Fruit fly (Drosophila melanogaster) whole organism, embryonic: ENCODE results near the gene CG4577.

ENCODE experiments used
- Antp ChIP-seq: fragments of 200-800 bp; sonication (Bioruptor generic); optimal IDR thresholded peaks from 3 replicates; lab custom pipeline; 2016; ENCODE audit warnings: missing biosample characterization, missing genetic modification characterization
- CG10366 ChIP-seq: fragments of 200-800 bp; sonication (Bioruptor generic); IDR thresholded peaks from 2 replicates; pipeline ENCODE4 v1.3.6; 2022; ENCODE audit warnings: missing biosample characterization, missing genetic modification characterization
- CG10543 ChIP-seq: fragments of 200-800 bp; sonication (Bioruptor generic); optimal IDR thresholded peaks from 3 replicates; lab custom pipeline; 2017; ENCODE audit warnings: missing biosample characterization, mild to moderate bottlenecking, missing genetic modification characterization, moderate library complexity
- CG11085 ChIP-seq: fragments of 200-800 bp; sonication (Bioruptor generic); IDR thresholded peaks from 2 replicates; pipeline ENCODE4 v1.3.6; 2022; ENCODE audit warnings: missing biosample characterization, missing genetic modification characterization
- CG11093 ChIP-seq: fragments of 200-800 bp; sonication (Bioruptor generic); IDR thresholded peaks from 3 replicates; pipeline ENCODE4 v1.3.6; 2022; ENCODE audit warnings: missing biosample characterization, missing genetic modification characterization
- CG15601 ChIP-seq: fragments of 200-800 bp; sonication (Bioruptor generic); optimal IDR thresholded peaks from 3 replicates; lab custom pipeline; 2019; ENCODE audit warnings: missing biosample characterization, mild to moderate bottlenecking, missing genetic modification characterization, moderate library complexity
- CG1792 ChIP-seq: fragments of 200-800 bp; sonication (Bioruptor generic); optimal IDR thresholded peaks from 2 replicates; lab custom pipeline; 2016; ENCODE audit warnings: missing biosample characterization, missing genetic modification characterization
- CG2678 ChIP-seq: fragments of 200-800 bp; sonication (Bioruptor generic); optimal IDR thresholded peaks from 3 replicates; lab custom pipeline; 2019; ENCODE audit warnings: missing biosample characterization, mild to moderate bottlenecking, missing genetic modification characterization, moderate library complexity
- CG31441 ChIP-seq: fragments of 200-800 bp; sonication (Bioruptor generic); IDR thresholded peaks from 2 replicates; pipeline ENCODE4 v1.3.6; 2022; ENCODE audit warnings: missing biosample characterization, missing genetic modification characterization
- CG32767 ChIP-seq: fragments of 200-800 bp; sonication (Bioruptor generic); IDR thresholded peaks from 2 replicates; pipeline ENCODE4 v1.3.6; 2022; ENCODE audit warnings: missing biosample characterization, missing genetic modification characterization
- CG33557 ChIP-seq: fragments of 200-800 bp; sonication (Bioruptor generic); optimal IDR thresholded peaks from 2 replicates; lab custom pipeline; 2019; ENCODE audit warnings: missing biosample characterization, mild to moderate bottlenecking, missing genetic modification characterization, moderate library complexity
- CG3847 ChIP-seq: fragments of 200-800 bp; sonication (Bioruptor generic); IDR thresholded peaks from 2 replicates; pipeline ENCODE4 v1.3.6; 2022; ENCODE audit warnings: missing biosample characterization, missing genetic modification characterization
- CG4730 ChIP-seq: fragments of 200-800 bp; sonication (Bioruptor generic); IDR thresholded peaks from 2 replicates; pipeline ENCODE4 v1.3.6; 2022; ENCODE audit warnings: missing biosample characterization, missing genetic modification characterization
- CG4820 ChIP-seq: fragments of 200-800 bp; sonication (Bioruptor generic); optimal IDR thresholded peaks from 3 replicates; lab custom pipeline; 2016; ENCODE audit warnings: missing biosample characterization, missing genetic modification characterization
- CG6791 ChIP-seq: fragments of 200-800 bp; sonication (Bioruptor generic); IDR thresholded peaks from 3 replicates; pipeline ENCODE4 v1.3.6; 2022; ENCODE audit warnings: missing biosample characterization, missing genetic modification characterization; ENCODE audit not compliant: partially characterized antibody
- CG7786 ChIP-seq: fragments of 200-800 bp; sonication (Bioruptor generic); optimal IDR thresholded peaks from 2 replicates; lab custom pipeline; 2016; ENCODE audit warnings: missing biosample characterization, missing genetic modification characterization
- CG7963 ChIP-seq: fragments of 200-800 bp; sonication (Bioruptor generic); IDR thresholded peaks from 3 replicates; pipeline ENCODE4 v1.3.6; 2022; ENCODE audit warnings: missing biosample characterization, missing genetic modification characterization; ENCODE audit not compliant: partially characterized antibody
- CG9727 ChIP-seq: fragments of 200-800 bp; sonication (Bioruptor generic); optimal IDR thresholded peaks from 3 replicates; lab custom pipeline; 2017; ENCODE audit warnings: missing biosample characterization, mild to moderate bottlenecking, missing genetic modification characterization
- CG9876 ChIP-seq: fragments of 200-800 bp; sonication (Bioruptor generic); optimal IDR thresholded peaks from 2 replicates; lab custom pipeline; 2016; ENCODE audit warnings: missing biosample characterization, missing genetic modification characterization
- CoRest ChIP-seq: fragments of 200-800 bp; sonication (Bioruptor generic); optimal IDR thresholded peaks from 3 replicates; lab custom pipeline; 2018; ENCODE audit warnings: missing biosample characterization, mild to moderate bottlenecking, missing genetic modification characterization, moderate library complexity
- Dfd ChIP-seq, 2 experiments: fragments of >200 bp; optimal IDR thresholded peaks; 2 replicates each; lab custom pipeline; 2017; ENCODE audit warnings: missing biosample characterization in 2 of 2, missing genetic modification characterization in 2 of 2
- Kr ChIP-seq: fragments of 200-800 bp; sonication (Bioruptor generic); optimal IDR thresholded peaks from 2 replicates; lab custom pipeline; 2017; ENCODE audit warnings: missing biosample characterization, mild to moderate bottlenecking, missing genetic modification characterization
- MTF-1 ChIP-seq: fragments of 200-800 bp; sonication (Bioruptor generic); optimal IDR thresholded peaks from 2 replicates; lab custom pipeline; 2018; ENCODE audit warnings: missing biosample characterization, mild to moderate bottlenecking, missing genetic modification characterization, borderline replicate concordance
- NC2α ChIP-seq: fragments of 200-800 bp; sonication (Bioruptor generic); optimal IDR thresholded peaks from 2 replicates; lab custom pipeline; 2016; ENCODE audit warnings: missing biosample characterization, missing genetic modification characterization
- Nf-YC ChIP-seq: fragments of 200-800 bp; optimal IDR thresholded peaks from 3 replicates; lab custom pipeline; 2019; ENCODE audit warnings: missing biosample characterization, mild to moderate bottlenecking, missing genetic modification characterization, moderate library complexity
- Poxn ChIP-seq: fragments of 200-800 bp; sonication (Bioruptor generic); IDR thresholded peaks from 2 replicates; pipeline ENCODE4 v1.3.6; 2022; ENCODE audit warnings: missing biosample characterization, missing genetic modification characterization
- Stat92E ChIP-seq, 3 experiments: fragments of >200 bp in 2 of 3; fragments of 200-800 bp in 1 of 3; sonication (Bioruptor generic) in 1 of 3; optimal IDR thresholded peaks; 2 replicates each; lab custom pipeline; 2017 to 2019; ENCODE audit warnings: missing biosample characterization in 3 of 3, missing genetic modification characterization in 3 of 3, mild to moderate bottlenecking in 1 of 3, moderate library complexity in 1 of 3
- Usf ChIP-seq: fragments of 200-800 bp; sonication (Bioruptor generic); optimal IDR thresholded peaks from 2 replicates; lab custom pipeline; 2017; ENCODE audit warnings: missing genotype, missing biosample characterization, missing genetic modification characterization
- bbx ChIP-seq: fragments of 200-800 bp; sonication (Bioruptor generic); IDR thresholded peaks from 2 replicates; pipeline ENCODE4 v1.3.6; 2022; ENCODE audit warnings: missing biosample characterization, missing genetic modification characterization; ENCODE audit not compliant: partially characterized antibody
- bigmax ChIP-seq: fragments of 200-800 bp; sonication (Bioruptor generic); optimal IDR thresholded peaks from 2 replicates; lab custom pipeline; 2018; ENCODE audit warnings: missing biosample characterization, mild to moderate bottlenecking, missing genetic modification characterization
- cad ChIP-seq: fragments of >200 bp; optimal IDR thresholded peaks from 2 replicates; lab custom pipeline; 2017; ENCODE audit warnings: missing biosample characterization, missing genetic modification characterization
- da ChIP-seq: fragments of 200-800 bp; sonication (Bioruptor generic); optimal IDR thresholded peaks from 2 replicates; lab custom pipeline; 2016; ENCODE audit warnings: missing biosample characterization, missing genetic modification characterization
- dysf ChIP-seq: fragments of 200-800 bp; sonication (Bioruptor generic); IDR thresholded peaks from 3 replicates; pipeline ENCODE4 v1.3.6; 2022; ENCODE audit warnings: missing biosample characterization, missing genetic modification characterization
- ems ChIP-seq: fragments of 200-800 bp; sonication (Bioruptor generic); optimal IDR thresholded peaks from 3 replicates; lab custom pipeline; 2016; ENCODE audit warnings: missing biosample characterization, missing genetic modification characterization
- exex ChIP-seq: fragments of 200-800 bp; sonication (Bioruptor generic); optimal IDR thresholded peaks from 4 replicates; lab custom pipeline; 2018; ENCODE audit warnings: missing biosample characterization, mild to moderate bottlenecking, missing genetic modification characterization, moderate library complexity
- ftz-f1 ChIP-seq: fragments of 200-800 bp; sonication (Bioruptor generic); optimal IDR thresholded peaks from 2 replicates; lab custom pipeline; 2016; ENCODE audit warnings: missing biosample characterization, missing genetic modification characterization
- hb ChIP-seq: fragments of 200-800 bp; sonication (Bioruptor generic); IDR thresholded peaks from 3 replicates; pipeline ENCODE4 v1.3.6; 2022; ENCODE audit warnings: missing biosample characterization, missing genetic modification characterization; ENCODE audit not compliant: partially characterized antibody
- inv ChIP-seq: fragments of 200-800 bp; sonication (Bioruptor generic); IDR thresholded peaks from 2 replicates; pipeline ENCODE4 v1.3.6; 2022; ENCODE audit warnings: missing biosample characterization, missing genetic modification characterization; ENCODE audit not compliant: partially characterized antibody
- ken ChIP-seq: fragments of 200-800 bp; sonication (Bioruptor generic); IDR thresholded peaks from 3 replicates; pipeline ENCODE4 v1.3.6; 2022; ENCODE audit warnings: missing biosample characterization, missing genetic modification characterization
- knrl ChIP-seq: fragments of 200-800 bp; sonication (Bioruptor generic); IDR thresholded peaks from 3 replicates; pipeline ENCODE4 v1.3.6; 2022; ENCODE audit warnings: missing biosample characterization, missing genetic modification characterization; ENCODE audit not compliant: partially characterized antibody
- lola ChIP-seq, 3 experiments: fragments of >200 bp in 2 of 3; fragments of 200-800 bp in 1 of 3; sonication (Bioruptor generic) in 1 of 3; optimal IDR thresholded peaks; 2 replicates each; lab custom pipeline; 2017 to 2019; ENCODE audit warnings: missing biosample characterization in 3 of 3, missing genetic modification characterization in 3 of 3, mild to moderate bottlenecking in 1 of 3, moderate library complexity in 1 of 3
- mam ChIP-seq: fragments of 200-800 bp; sonication (Bioruptor generic); optimal IDR thresholded peaks from 3 replicates; lab custom pipeline; 2016; ENCODE audit warnings: missing biosample characterization, missing genetic modification characterization
- repo ChIP-seq: fragments of 200-800 bp; sonication (Bioruptor generic); optimal IDR thresholded peaks from 2 replicates; lab custom pipeline; 2016; ENCODE audit warnings: missing biosample characterization, missing genetic modification characterization
- salm ChIP-seq: fragments of 200-800 bp; sonication (Bioruptor generic); optimal IDR thresholded peaks from 2 replicates; lab custom pipeline; 2018; ENCODE audit warnings: missing biosample characterization, mild to moderate bottlenecking, missing genetic modification characterization
- sc ChIP-seq, 3 experiments: fragments of >200 bp in 2 of 3; fragments of 200-800 bp in 1 of 3; sonication (Bioruptor generic) in 1 of 3; optimal IDR thresholded peaks; 2 replicates in 2 of 3; 3 replicates in 1 of 3; lab custom pipeline; 2017; ENCODE audit warnings: mild to moderate bottlenecking in 1 of 3, missing biosample characterization in 1 of 3, missing genetic modification characterization in 1 of 3, missing genetic modification reagents in 1 of 3
- slbo ChIP-seq: fragments of 200-800 bp; sonication (Bioruptor generic); IDR thresholded peaks from 2 replicates; pipeline ENCODE4 v1.3.6; 2022; ENCODE audit warnings: missing biosample characterization, missing genetic modification characterization
- stc ChIP-seq: fragments of 200-800 bp; sonication (Bioruptor generic); IDR thresholded peaks from 2 replicates; pipeline ENCODE4 v1.3.6; 2022; ENCODE audit warnings: missing biosample characterization, missing genetic modification characterization
- usp ChIP-seq: fragments of >200 bp; optimal IDR thresholded peaks from 2 replicates; lab custom pipeline; 2017; ENCODE audit warnings: missing biosample characterization, missing genetic modification characterization
- wor ChIP-seq: fragments of 200-800 bp; sonication (Bioruptor generic); IDR thresholded peaks from 2 replicates; pipeline ENCODE4 v1.3.6; 2022; ENCODE audit warnings: missing biosample characterization, missing genetic modification characterization

The CG4577 gene

DNA sequence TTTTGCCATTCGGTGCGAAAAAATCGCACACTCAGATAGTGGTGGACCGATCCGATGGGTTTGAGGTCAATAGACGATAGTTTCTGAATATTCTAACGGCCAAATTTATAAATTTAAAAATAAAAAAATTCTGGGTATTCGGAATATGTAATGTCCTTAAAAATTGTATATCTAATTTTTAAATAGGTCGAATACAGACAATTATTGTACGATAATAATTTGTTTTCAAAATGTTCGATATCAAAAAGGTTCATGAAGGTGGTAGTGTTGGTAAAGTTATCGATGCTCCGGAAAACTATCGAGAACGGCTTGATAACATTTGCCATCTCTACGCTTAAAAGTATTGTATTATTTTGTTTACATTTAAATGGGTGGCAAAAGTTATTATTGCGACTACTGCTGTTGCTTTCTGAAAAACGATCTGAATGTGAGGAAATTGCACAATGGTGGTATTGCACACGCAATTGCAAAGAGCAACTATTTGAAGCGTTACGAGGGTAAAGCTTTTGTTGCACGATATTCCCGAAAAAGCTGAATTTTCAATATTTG lies 35.4 kb downstream of the CG4577 start, which contains the start of the genes CG31922 and Plap (continued):
- TF ChIP-seq exex (tag; lab: Kevin White, UChicago) (no peak), CG15601 (tag; lab: Kevin White, UChicago) (peak; percentile 71), inv (GFP tag; lab: Robert Waterston, UW) (peak; percentile 91), usp (GFP tag; lab: Kevin White, UChicago) (no peak), ken (GFP tag; lab: Robert Waterston, UW) (no peak), CG32767 (GFP tag; lab: Robert Waterston, UW) (peak; percentile 36; the same call in 1 of the 2 replicates), Stat92E (GFP tag; optimal IDR thresholded peaks at IDR 0.05; lab: Kevin White, UChicago) (no peak), ems (GFP tag; lab: Kevin White, UChicago) (peak; percentile 71), CG3847 (GFP tag; lab: Robert Waterston, UW) (peak; percentile 78), stc (0 out of 2 replicates have a peak, but pooled peaks have one; percentile 7), slbo (peak; percentile 80), CG4730 (GFP tag; lab: Robert Waterston, UW) (0 out of 2 replicates have a peak, but pooled peaks have one; percentile 25), CG2678 (tag; lab: Kevin White, UChicago) (no peak), knrl (peak; percentile 95), Antp (GFP tag; lab: Kevin White, UChicago) (peak; percentile 57), Kr (GFP tag; lab: Kevin White, UChicago) (no peak), bbx (peak; percentile 83), CG7963 (GFP tag; lab: Robert Waterston, UW) (no peak), sc (optimal IDR thresholded peaks at IDR 0.05; lab: Kevin White, UChicago) (no peak), sc (GFP tag; optimal IDR thresholded peaks at IDR 0.05; lab: Kevin White, UChicago) (no peak), CG9876 (GFP tag; lab: Kevin White, UChicago) (peak; percentile 14), salm (tag; lab: Kevin White, UChicago) (no peak), CG1792 (GFP tag; lab: Kevin White, UChicago) (peak; percentile 39), ftz-f1 (peak; percentile 68), bigmax (GFP tag; lab: Kevin White, UChicago) (no peak), Nf-YC (tag; lab: Kevin White, UChicago) (peak; percentile 72), CG10366 (peak; percentile 38), CG11085 (GFP tag; lab: Robert Waterston, UW) (0 out of 2 replicates have a peak, but pooled peaks have one; percentile 17), CG7786 (GFP tag; lab: Kevin White, UChicago) (peak; percentile 67), NC2α (no peak), mam (GFP tag; lab: Kevin White, UChicago) (peak; percentile 76), CG10543 (GFP tag; lab: Kevin White, UChicago) (peak; percentile 80), CG9727 (GFP tag; lab: Kevin White, UChicago) (peak; percentile 71), CG33557 (GFP tag; lab: Kevin White, UChicago) (peak; percentile 61), Dfd (GFP tag; optimal IDR thresholded peaks at IDR 0.05; lab: Kevin White, UChicago) (no peak), lola (GFP tag; optimal IDR thresholded peaks at IDR 0.05; lab: Kevin White, UChicago) (peak in 1 of 3 experiments; percentile 67), wor (GFP tag; lab: Robert Waterston, UW) (no peak), hb (GFP tag; lab: Robert Waterston, UW) (peak; percentile 88), Usf (GFP tag; lab: Kevin White, UChicago) (no peak), repo (GFP tag; lab: Kevin White, UChicago) (peak; percentile 7), CG6791 (GFP tag; lab: Robert Waterston, UW) (peak; percentile 77; the same call in 2 of the 3 replicates), CG4820 (GFP tag; lab: Kevin White, UChicago) (peak; percentile 56), CG11093 (GFP tag; lab: Robert Waterston, UW) (no peak), cad (GFP tag; lab: Kevin White, UChicago) (no peak), Poxn (no peak), MTF-1 (GFP tag; lab: Kevin White, UChicago) (no peak), dysf (peak; percentile 62; the same call in 1 of the 3 replicates), da (GFP tag; lab: Kevin White, UChicago) (no peak), CoRest (peak; percentile 87), CG31441 (no peak; the same call in 1 of the 2 replicates)
